Fruit fly (Drosophila melanogaster) whole organism, embryonic: ENCODE results near the gene CG31800.
A peak's percentile ranks its signal among the peaks of the same experiment; 100 is the strongest.

ENCODE experiments used
- CG11504 ChIP-seq: fragments of 200-800 bp; sonication (Bioruptor generic); optimal IDR thresholded peaks from 3 replicates; lab custom pipeline; 2019; ENCODE audit warnings: missing biosample characterization, mild to moderate bottlenecking, missing genetic modification characterization, moderate library complexity
- CG12659 ChIP-seq: fragments of 200-800 bp; sonication (Bioruptor generic); optimal IDR thresholded peaks from 3 replicates; lab custom pipeline; 2017; ENCODE audit warnings: mild to moderate bottlenecking, missing biosample characterization, missing genetic modification reagents, missing genetic modification characterization
- CG12769 ChIP-seq: fragments of 200-800 bp; sonication (Bioruptor generic); optimal IDR thresholded peaks from 2 replicates; lab custom pipeline; 2019; ENCODE audit warnings: missing biosample characterization, mild to moderate bottlenecking, missing genetic modification characterization, moderate library complexity
- CG14710 ChIP-seq: fragments of 200-800 bp; sonication (Bioruptor generic); optimal IDR thresholded peaks from 3 replicates; lab custom pipeline; 2019; ENCODE audit warnings: missing biosample characterization, mild to moderate bottlenecking, missing genetic modification characterization, moderate library complexity
- CG15269 ChIP-seq: fragments of 200-800 bp; sonication (Bioruptor generic); optimal IDR thresholded peaks from 2 replicates; lab custom pipeline; 2018; ENCODE audit warnings: missing biosample characterization, mild to moderate bottlenecking, missing genetic modification characterization, moderate library complexity
- CG18476 ChIP-seq: fragments of 200-800 bp; sonication (Bioruptor generic); optimal IDR thresholded peaks from 2 replicates; lab custom pipeline; 2016; ENCODE audit warnings: missing biosample characterization, mild to moderate bottlenecking, missing genetic modification characterization
- CG3726 ChIP-seq: fragments of 200-800 bp; sonication (Bioruptor generic); IDR thresholded peaks from 3 replicates; pipeline ENCODE4, ENCODE4 v1.3.6; 2022; ENCODE audit warnings: missing biosample characterization, missing genetic modification characterization
- CG3838 ChIP-seq: fragments of 200-800 bp; sonication (Bioruptor generic); optimal IDR thresholded peaks from 3 replicates; lab custom pipeline; 2016; ENCODE audit warnings: missing biosample characterization, missing genetic modification characterization
- CG4282 ChIP-seq: fragments of 200-800 bp; sonication (Bioruptor generic); optimal IDR thresholded peaks from 2 replicates; lab custom pipeline; 2016; ENCODE audit warnings: missing biosample characterization, missing genetic modification characterization
- CG43689 ChIP-seq: fragments of 200-800 bp; sonication (Bioruptor generic); IDR thresholded peaks from 2 replicates; pipeline ENCODE4 v1.3.6; 2022; ENCODE audit warnings: missing biosample characterization, missing genetic modification characterization
- CG6791 ChIP-seq: fragments of 200-800 bp; sonication (Bioruptor generic); IDR thresholded peaks from 3 replicates; pipeline ENCODE4 v1.3.6; 2022; ENCODE audit warnings: missing biosample characterization, missing genetic modification characterization; ENCODE audit not compliant: partially characterized antibody
- CG7928 ChIP-seq: fragments of 200-800 bp; sonication (Bioruptor generic); optimal IDR thresholded peaks from 2 replicates; lab custom pipeline; 2017; ENCODE audit warnings: missing biosample characterization, mild to moderate bottlenecking, missing genetic modification characterization
- CG8281 ChIP-seq: fragments of 200-800 bp; sonication (Bioruptor generic); optimal IDR thresholded peaks from 2 replicates; lab custom pipeline; 2018; ENCODE audit warnings: missing biosample characterization, mild to moderate bottlenecking, missing genetic modification characterization, moderate library complexity
- CG9609 ChIP-seq: fragments of 200-800 bp; sonication (Bioruptor generic); optimal IDR thresholded peaks from 3 replicates; lab custom pipeline; 2016; ENCODE audit warnings: missing biosample characterization, missing genetic modification characterization
- CG9932 ChIP-seq: fragments of 200-800 bp; sonication (Bioruptor generic); IDR thresholded peaks from 2 replicates; pipeline ENCODE4 v1.3.6; 2022; ENCODE audit warnings: missing biosample characterization, missing genetic modification characterization
- CkIIα-i1 ChIP-seq: fragments of 200-800 bp; sonication (Bioruptor generic); IDR thresholded peaks from 2 replicates; pipeline ENCODE4 v1.3.6; 2022; ENCODE audit warnings: missing biosample characterization, missing genetic modification characterization
- Dbx ChIP-seq: fragments of 200-800 bp; sonication (Bioruptor generic); IDR thresholded peaks from 3 replicates; pipeline ENCODE4 v1.3.6; 2022; ENCODE audit warnings: missing biosample characterization, missing genetic modification characterization
- Hr78 ChIP-seq, 2 experiments: fragments of 200-800 bp in 1 of 2; fragments of >200 bp in 1 of 2; sonication (Bioruptor generic) in 1 of 2; optimal IDR thresholded peaks; 2 replicates each; lab custom pipeline; 2017 to 2019; ENCODE audit warnings: missing biosample characterization in 2 of 2, missing genetic modification characterization in 2 of 2, mild to moderate bottlenecking in 1 of 2, moderate library complexity in 1 of 2
- Kr ChIP-seq: fragments of 200-800 bp; sonication (Bioruptor generic); optimal IDR thresholded peaks from 2 replicates; lab custom pipeline; 2017; ENCODE audit warnings: missing biosample characterization, mild to moderate bottlenecking, missing genetic modification characterization
- NC2α ChIP-seq: fragments of 200-800 bp; sonication (Bioruptor generic); optimal IDR thresholded peaks from 2 replicates; lab custom pipeline; 2016; ENCODE audit warnings: missing biosample characterization, missing genetic modification characterization
- Neu2 ChIP-seq: fragments of 200-800 bp; sonication (Bioruptor generic); optimal IDR thresholded peaks from 3 replicates; lab custom pipeline; 2016; ENCODE audit warnings: missing biosample characterization, missing genetic modification characterization, borderline replicate concordance
- Optix ChIP-seq: fragments of 200-800 bp; sonication (Bioruptor generic); IDR thresholded peaks from 3 replicates; pipeline ENCODE4 v1.3.6; 2022; ENCODE audit warnings: missing biosample characterization, missing genetic modification characterization
- Stat92E ChIP-seq, 3 experiments: fragments of >200 bp in 2 of 3; fragments of 200-800 bp in 1 of 3; sonication (Bioruptor generic) in 1 of 3; optimal IDR thresholded peaks; 2 replicates each; lab custom pipeline; 2017 to 2019; ENCODE audit warnings: missing biosample characterization in 3 of 3, missing genetic modification characterization in 3 of 3, mild to moderate bottlenecking in 1 of 3, moderate library complexity in 1 of 3
- Tbp ChIP-seq: fragments of >200 bp; optimal IDR thresholded peaks from 2 replicates; lab custom pipeline; 2018; ENCODE audit warnings: missing biosample characterization, missing genetic modification characterization
- Usf ChIP-seq: fragments of 200-800 bp; sonication (Bioruptor generic); optimal IDR thresholded peaks from 2 replicates; lab custom pipeline; 2017; ENCODE audit warnings: missing genotype, missing biosample characterization, missing genetic modification characterization
- cato ChIP-seq: fragments of 200-800 bp; sonication (Bioruptor generic); optimal IDR thresholded peaks from 2 replicates; lab custom pipeline; 2016; ENCODE audit warnings: missing biosample characterization, missing genetic modification characterization, borderline replicate concordance
- caup ChIP-seq: fragments of 200-800 bp; sonication (Bioruptor generic); optimal IDR thresholded peaks from 3 replicates; lab custom pipeline; 2017; ENCODE audit warnings: missing biosample characterization, mild to moderate bottlenecking, missing genetic modification characterization, moderate library complexity; ENCODE audit not compliant: severe bottlenecking
- crc ChIP-seq: fragments of 200-800 bp; sonication (Bioruptor generic); optimal IDR thresholded peaks from 2 replicates; lab custom pipeline; 2016; ENCODE audit warnings: missing biosample characterization, missing genetic modification characterization
- dysf ChIP-seq: fragments of 200-800 bp; sonication (Bioruptor generic); IDR thresholded peaks from 3 replicates; pipeline ENCODE4 v1.3.6; 2022; ENCODE audit warnings: missing biosample characterization, missing genetic modification characterization
- eve ChIP-seq, 2 experiments: fragments of >200 bp; optimal IDR thresholded peaks; 2 replicates each; lab custom pipeline; 2017; ENCODE audit warnings: missing biosample characterization in 2 of 2, missing genetic modification characterization in 2 of 2
- hb ChIP-seq: fragments of 200-800 bp; sonication (Bioruptor generic); IDR thresholded peaks from 3 replicates; pipeline ENCODE4 v1.3.6; 2022; ENCODE audit warnings: missing biosample characterization, missing genetic modification characterization; ENCODE audit not compliant: partially characterized antibody
- kay ChIP-seq: fragments of 200-800 bp; sonication (Bioruptor generic); optimal IDR thresholded peaks from 2 replicates; lab custom pipeline; 2016; ENCODE audit warnings: missing biosample characterization, missing genetic modification characterization
- ken ChIP-seq: fragments of 200-800 bp; sonication (Bioruptor generic); IDR thresholded peaks from 3 replicates; pipeline ENCODE4 v1.3.6; 2022; ENCODE audit warnings: missing biosample characterization, missing genetic modification characterization
- klu ChIP-seq: fragments of 200-800 bp; sonication (Bioruptor generic); IDR thresholded peaks from 2 replicates; pipeline ENCODE4 v1.3.6; 2022; ENCODE audit warnings: missing biosample characterization, missing genetic modification characterization
- nau ChIP-seq: fragments of 200-800 bp; sonication (Bioruptor generic); optimal IDR thresholded peaks from 3 replicates; lab custom pipeline; 2017; ENCODE audit warnings: missing biosample characterization, mild to moderate bottlenecking, missing genetic modification characterization, missing genetic modification reagents
- nom ChIP-seq: fragments of 200-800 bp; sonication (Bioruptor generic); optimal IDR thresholded peaks from 2 replicates; lab custom pipeline; 2017; ENCODE audit warnings: missing biosample characterization, missing genetic modification characterization, mild to moderate bottlenecking, moderate library complexity, missing genetic modification reagents
- prd ChIP-seq, 3 experiments: fragments of >200 bp in 2 of 3; fragments of 200-800 bp in 1 of 3; sonication (Bioruptor generic) in 1 of 3; optimal IDR thresholded peaks in 2 of 3; IDR thresholded peaks in 1 of 3; 2 replicates in 2 of 3; 3 replicates in 1 of 3; pipeline versions ENCODE4 v1.3.6 to Lab custom; 2017 to 2022; ENCODE audit warnings: missing biosample characterization in 1 of 3, missing genetic modification characterization in 1 of 3
- pzg ChIP-seq: fragments of 200-800 bp; sonication (Bioruptor generic); optimal IDR thresholded peaks from 3 replicates; lab custom pipeline; 2018; ENCODE audit warnings: missing biosample characterization, mild to moderate bottlenecking, missing genetic modification characterization, moderate library complexity
- scrt ChIP-seq: fragments of 200-800 bp; sonication (Bioruptor generic); optimal IDR thresholded peaks from 2 replicates; lab custom pipeline; 2018; ENCODE audit warnings: missing biosample characterization, mild to moderate bottlenecking, missing genetic modification characterization, moderate library complexity
- sens ChIP-seq: fragments of 200-800 bp; sonication (Bioruptor generic); peaks from one replicate; lab custom pipeline; 2016; ENCODE audit warnings: missing biosample characterization, missing genetic modification characterization
- sima ChIP-seq: fragments of 200-800 bp; sonication (Bioruptor generic); optimal IDR thresholded peaks from 2 replicates; lab custom pipeline; 2016; ENCODE audit warnings: missing biosample characterization, missing genetic modification characterization
- sob ChIP-seq: fragments of 200-800 bp; sonication (Bioruptor generic); IDR thresholded peaks from 2 replicates; pipeline ENCODE4 v1.3.6; 2022; ENCODE audit warnings: missing biosample characterization, missing genetic modification characterization
- sqz ChIP-seq: fragments of 200-800 bp; sonication (Bioruptor generic); optimal IDR thresholded peaks from 3 replicates; lab custom pipeline; 2018; ENCODE audit warnings: missing biosample characterization, mild to moderate bottlenecking, missing genetic modification characterization
- ssp ChIP-seq: fragments of 200-800 bp; sonication (Bioruptor generic); IDR thresholded peaks from 2 replicates; pipeline ENCODE4 v1.3.6; 2022; ENCODE audit warnings: missing biosample characterization, missing genetic modification characterization
- tna ChIP-seq: fragments of 200-800 bp; sonication (Bioruptor generic); IDR thresholded peaks from 2 replicates; pipeline ENCODE4 v1.3.6; 2022; ENCODE audit warnings: missing biosample characterization, missing genetic modification characterization; ENCODE audit not compliant: partially characterized antibody
- usp ChIP-seq: fragments of >200 bp; optimal IDR thresholded peaks from 2 replicates; lab custom pipeline; 2017; ENCODE audit warnings: missing biosample characterization, missing genetic modification characterization

Gene CG31800

DNA sequence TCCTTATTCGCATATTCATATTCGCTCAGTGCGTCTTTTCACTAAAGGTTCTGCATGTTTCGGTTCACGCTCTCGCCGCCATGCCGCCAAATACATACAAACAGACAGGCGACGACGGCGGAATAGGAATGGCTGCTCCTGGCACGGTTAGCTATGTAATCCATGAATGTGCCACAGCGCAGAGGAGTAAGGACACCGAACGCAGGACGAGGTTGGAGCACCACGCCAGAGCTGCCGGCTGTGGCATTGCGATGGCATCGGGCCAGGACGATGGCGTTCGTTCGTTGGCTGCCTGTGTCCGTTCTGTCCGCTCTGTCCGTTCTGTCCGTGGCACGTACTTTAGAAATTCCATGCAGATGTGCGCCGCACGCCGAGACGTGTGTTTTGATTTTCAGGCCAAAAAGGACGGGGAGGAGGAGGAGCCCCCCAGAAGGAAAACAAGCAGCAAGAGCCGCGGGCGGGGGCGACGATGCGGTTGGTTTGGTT, 19.5 kb downstream of the CG31800 start (continued):
- TF ChIP-seq NC2α (GFP tag; lab: Kevin White, UChicago) (no peak), pzg (GFP tag; lab: Kevin White, UChicago) (no peak), sima (GFP tag; lab: Kevin White, UChicago) (no peak), Stat92E (GFP tag; optimal IDR thresholded peaks at IDR 0.05; lab: Kevin White, UChicago) (no peak), kay (GFP tag; lab: Kevin White, UChicago) (no peak), sob (GFP tag; lab: Robert Waterston, UW) (0 out of 2 replicates have a peak, but pooled peaks have one; percentile 2), ken (GFP tag; lab: Robert Waterston, UW) (no peak), CG6791 (GFP tag; lab: Robert Waterston, UW) (no peak), hb (GFP tag; lab: Robert Waterston, UW) (no peak)
- TF ChIP-seq, all 482 proteins: peak for 23

DNA sequence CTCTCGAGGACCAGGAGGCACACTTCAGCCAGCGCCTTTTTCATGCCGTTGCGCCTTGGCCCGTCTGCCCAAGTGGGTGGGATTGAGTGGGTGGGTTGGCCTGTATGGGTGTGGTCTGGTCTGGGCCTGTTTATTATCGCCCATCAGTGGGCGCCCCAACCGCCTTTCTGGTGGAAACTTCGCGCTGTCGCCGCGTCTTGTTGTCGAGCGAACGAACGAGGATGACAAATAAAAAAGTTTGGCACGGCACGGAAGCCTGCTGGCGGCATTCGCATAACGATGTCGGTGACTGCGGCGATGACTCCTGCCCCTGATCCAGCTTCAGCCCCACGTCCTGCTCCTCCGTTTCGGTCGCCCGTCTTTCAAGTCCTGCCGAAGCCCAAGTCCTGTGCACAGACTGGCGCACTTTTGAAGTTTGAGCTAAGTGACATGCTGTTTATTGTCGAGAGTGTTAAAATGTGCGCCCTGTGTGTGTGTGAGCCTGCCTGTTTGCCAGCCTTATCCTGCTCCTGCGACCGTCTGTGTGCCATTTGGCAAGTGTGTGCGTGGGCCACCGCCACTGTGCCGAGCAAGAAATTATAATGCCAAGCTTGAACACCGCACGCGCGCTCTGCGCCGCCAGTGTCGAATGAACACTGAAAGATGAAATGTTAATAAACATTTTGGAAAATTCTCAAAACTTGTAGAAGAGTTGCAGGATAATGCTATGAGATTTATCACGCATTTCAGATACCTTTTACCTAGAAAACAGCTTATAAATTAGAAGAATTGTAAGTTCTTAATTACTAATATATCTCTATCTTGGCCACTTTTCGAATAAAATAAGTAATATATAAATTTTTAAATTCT, 20.1 kb downstream of the CG31800 start:
- TF ChIP-seq sens (GFP tag; lab: Kevin White, UChicago) (peak; percentile 80), CG12659 (GFP tag; lab: Kevin White, UChicago) (peak; percentile 86), dysf (peak; percentile 79), Hr78 (GFP tag; optimal IDR thresholded peaks at IDR 0.05; lab: Kevin White, UChicago) (peak in 1 of 2 experiments; percentile 26), sqz (GFP tag; lab: Kevin White, UChicago) (peak; percentile 58), usp (GFP tag; lab: Kevin White, UChicago) (no peak), CG3726 (GFP tag; lab: Robert Waterston, UW) (no peak), ssp (GFP tag; lab: Robert Waterston, UW) (0 out of 2 replicates have a peak, but pooled peaks have one; percentile 11), eve (GFP tag; optimal IDR thresholded peaks at IDR 0.05; lab: Kevin White, UChicago) (no peak), CG15269 (tag; lab: Kevin White, UChicago) (peak; percentile 85), CG3838 (GFP tag; lab: Kevin White, UChicago) (no peak), Tbp (GFP tag; lab: Kevin White, UChicago) (no peak), CG43689 (GFP tag; lab: Robert Waterston, UW) (no peak), caup (peak; percentile 83), CG18476 (peak; percentile 61), CG8281 (peak; percentile 59), Usf (GFP tag; lab: Kevin White, UChicago) (peak; percentile 21), CG11504 (tag; lab: Kevin White, UChicago) (peak; percentile 86), nau (peak; percentile 56), cato (no peak), CG12769 (tag; lab: Kevin White, UChicago) (no peak), CG7928 (GFP tag; lab: Kevin White, UChicago) (peak; percentile 20), CG9609 (GFP tag; lab: Kevin White, UChicago) (no peak), nom (peak; percentile 18), Dbx (GFP tag; lab: Robert Waterston, UW) (peak; percentile 58), CG9932 (GFP tag; lab: Robert Waterston, UW) (peak; percentile 53), Neu2 (GFP tag; lab: Kevin White, UChicago) (no peak), Optix (GFP tag; lab: Robert Waterston, UW) (no peak), CG4282 (no peak), crc (no peak), klu (GFP tag; lab: Robert Waterston, UW) (no peak), CG14710 (tag; lab: Kevin White, UChicago) (peak; percentile 61), tna (GFP tag; lab: Robert Waterston, UW) (no peak), Kr (GFP tag; lab: Kevin White, UChicago) (no peak), CkIIα-i1 (GFP tag; lab: Robert Waterston, UW) (no peak), prd (optimal IDR thresholded peaks at IDR 0.05; lab: Kevin White, UChicago) (no peak), prd (GFP tag; IDR thresholded peaks at IDR 0.05; lab: Robert Waterston, UW) (peak; percentile 74), scrt (GFP tag; lab: Kevin White, UChicago) (peak; percentile 62)
